Fruit fly (Drosophila melanogaster) whole organism, embryonic: Measurements from ENCODE around the gene yellow-e3.

Experiments used
- ATbp ChIP-seq: fragments of 200-800 bp; sonication (Bioruptor generic); optimal IDR thresholded peaks from 2 replicates; lab custom pipeline; 2017; ENCODE audit warnings: missing biosample characterization, mild to moderate bottlenecking, missing genetic modification characterization, missing genetic modification reagents
- BtbVII ChIP-seq: fragments of 200-800 bp; sonication (Bioruptor generic); optimal IDR thresholded peaks from 3 replicates; lab custom pipeline; 2017; ENCODE audit warnings: missing biosample characterization, mild to moderate bottlenecking, missing genetic modification characterization
- C15 ChIP-seq: fragments of 200-800 bp; sonication (Bioruptor generic); IDR thresholded peaks from 3 replicates; pipeline ENCODE4 v1.3.6; 2022; ENCODE audit warnings: missing biosample characterization, missing genetic modification characterization
- CG10979 ChIP-seq: fragments of 200-800 bp; sonication (Bioruptor generic); optimal IDR thresholded peaks from 2 replicates; lab custom pipeline; 2018; ENCODE audit warnings: missing biosample characterization, mild to moderate bottlenecking, missing genetic modification characterization, moderate library complexity
- CG1233 ChIP-seq: fragments of 200-800 bp; sonication (Bioruptor generic); optimal IDR thresholded peaks from 4 replicates; lab custom pipeline; 2018; ENCODE audit warnings: missing biosample characterization, mild to moderate bottlenecking, missing genetic modification characterization
- CG12391 ChIP-seq: fragments of 200-800 bp; sonication (Bioruptor generic); optimal IDR thresholded peaks from 3 replicates; lab custom pipeline; 2018; ENCODE audit warnings: missing biosample characterization, mild to moderate bottlenecking, missing genetic modification characterization, moderate library complexity
- CG12942 ChIP-seq: fragments of 200-800 bp; sonication (Bioruptor generic); optimal IDR thresholded peaks from 3 replicates; lab custom pipeline; 2016; ENCODE audit warnings: missing biosample characterization, missing genetic modification characterization
- CG13296 ChIP-seq: fragments of 200-800 bp; sonication (Bioruptor generic); optimal IDR thresholded peaks from 3 replicates; lab custom pipeline; 2018; ENCODE audit warnings: missing biosample characterization, mild to moderate bottlenecking, missing genetic modification characterization
- CG30403 ChIP-seq: fragments of 200-800 bp; sonication (Bioruptor generic); optimal IDR thresholded peaks from 3 replicates; lab custom pipeline; 2016; ENCODE audit warnings: missing biosample characterization, missing genetic modification characterization
- CG31441 ChIP-seq: fragments of 200-800 bp; sonication (Bioruptor generic); IDR thresholded peaks from 2 replicates; pipeline ENCODE4 v1.3.6; 2022; ENCODE audit warnings: missing biosample characterization, missing genetic modification characterization
- CG32772 ChIP-seq: fragments of 200-800 bp; sonication (Bioruptor generic); IDR thresholded peaks from 2 replicates; pipeline ENCODE4 v1.3.6; 2022; ENCODE audit warnings: missing biosample characterization, missing genetic modification characterization
- CG34376 ChIP-seq: fragments of 200-800 bp; sonication (Bioruptor generic); optimal IDR thresholded peaks from 2 replicates; lab custom pipeline; 2018; ENCODE audit warnings: missing biosample characterization, mild to moderate bottlenecking, missing genetic modification characterization
- CG3838 ChIP-seq: fragments of 200-800 bp; sonication (Bioruptor generic); optimal IDR thresholded peaks from 3 replicates; lab custom pipeline; 2016; ENCODE audit warnings: missing biosample characterization, missing genetic modification characterization
- CG42726 ChIP-seq: fragments of 200-800 bp; sonication (Bioruptor generic); IDR thresholded peaks from 2 replicates; pipeline ENCODE4 v1.3.6; 2022; ENCODE audit warnings: missing biosample characterization, missing genetic modification characterization; ENCODE audit not compliant: partially characterized antibody
- CG5953 ChIP-seq: fragments of 200-800 bp; sonication (Bioruptor generic); IDR thresholded peaks from 2 replicates; pipeline ENCODE4 v1.3.6; 2022; ENCODE audit warnings: missing biosample characterization, missing genetic modification characterization
- CG6254 ChIP-seq: fragments of 200-800 bp; sonication (Bioruptor generic); optimal IDR thresholded peaks from 3 replicates; lab custom pipeline; 2017; ENCODE audit warnings: mild to moderate bottlenecking, missing biosample characterization, missing genetic modification reagents, missing genetic modification characterization
- CG6765 ChIP-seq: fragments of 200-800 bp; sonication (Bioruptor generic); optimal IDR thresholded peaks from 3 replicates; lab custom pipeline; 2017; ENCODE audit warnings: missing biosample characterization, mild to moderate bottlenecking, missing genetic modification characterization
- CG7786 ChIP-seq: fragments of 200-800 bp; sonication (Bioruptor generic); optimal IDR thresholded peaks from 2 replicates; lab custom pipeline; 2016; ENCODE audit warnings: missing biosample characterization, missing genetic modification characterization
- CG8478 ChIP-seq: fragments of >200 bp; optimal IDR thresholded peaks from 2 replicates; lab custom pipeline; 2018
- Camta ChIP-seq: fragments of 200-800 bp; sonication (Bioruptor generic); optimal IDR thresholded peaks from 2 replicates; lab custom pipeline; 2016; ENCODE audit warnings: missing biosample characterization, missing genetic modification characterization
- Doc3 ChIP-seq: fragments of 200-800 bp; sonication (Bioruptor generic); IDR thresholded peaks from 3 replicates; pipeline ENCODE4 v1.3.6; 2022; ENCODE audit warnings: missing biosample characterization, missing genetic modification characterization; ENCODE audit not compliant: partially characterized antibody
- Ets97D ChIP-seq: fragments of 200-800 bp; sonication (Bioruptor generic); optimal IDR thresholded peaks from 3 replicates; lab custom pipeline; 2016; ENCODE audit warnings: missing biosample characterization, missing genetic modification characterization
- HLH3B ChIP-seq: fragments of 200-800 bp; sonication (Bioruptor generic); IDR thresholded peaks from 2 replicates; pipeline ENCODE4 v1.3.6; 2022; ENCODE audit warnings: missing biosample characterization, missing genetic modification characterization
- Hey ChIP-seq: fragments of 200-800 bp; sonication (Bioruptor generic); optimal IDR thresholded peaks from 3 replicates; lab custom pipeline; 2018; ENCODE audit warnings: missing biosample characterization, mild to moderate bottlenecking, missing genetic modification characterization
- Hmx ChIP-seq: fragments of 200-800 bp; sonication (Bioruptor generic); optimal IDR thresholded peaks from 2 replicates; lab custom pipeline; 2016; ENCODE audit warnings: missing biosample characterization, missing genetic modification characterization
- Nf-YB ChIP-seq: fragments of 200-800 bp; sonication (Bioruptor generic); optimal IDR thresholded peaks from 3 replicates; lab custom pipeline; 2019; ENCODE audit warnings: missing biosample characterization, mild to moderate bottlenecking, missing genetic modification characterization, moderate library complexity
- Trl ChIP-seq, 3 experiments: fragments of >200 bp in 2 of 3; fragments of 200-800 bp in 1 of 3; sonication (Bioruptor generic) in 1 of 3; optimal IDR thresholded peaks; 2 replicates in 1 of 3; 3 replicates in 2 of 3; lab custom pipeline; 2016 to 2017; ENCODE audit warnings: missing biosample characterization in 1 of 3, missing genetic modification characterization in 1 of 3
- Usf ChIP-seq: fragments of 200-800 bp; sonication (Bioruptor generic); optimal IDR thresholded peaks from 2 replicates; lab custom pipeline; 2017; ENCODE audit warnings: missing genotype, missing biosample characterization, missing genetic modification characterization
- YL-1 ChIP-seq: fragments of 200-800 bp; sonication (Bioruptor generic); optimal IDR thresholded peaks from 3 replicates; lab custom pipeline; 2017; ENCODE audit warnings: missing biosample characterization, mild to moderate bottlenecking, missing genetic modification characterization
- ac ChIP-seq: fragments of 200-800 bp; sonication (Bioruptor generic); optimal IDR thresholded peaks from 3 replicates; lab custom pipeline; 2017; ENCODE audit warnings: missing biosample characterization, mild to moderate bottlenecking, missing genetic modification characterization
- al ChIP-seq: fragments of 200-800 bp; sonication (Bioruptor generic); IDR thresholded peaks from 2 replicates; pipeline ENCODE4 v1.3.6; 2022; ENCODE audit warnings: missing biosample characterization, missing genetic modification characterization
- ara ChIP-seq: fragments of 200-800 bp; sonication (Bioruptor generic); IDR thresholded peaks from 2 replicates; pipeline ENCODE4 v1.3.6; 2022; ENCODE audit warnings: missing biosample characterization, missing genetic modification characterization
- cad ChIP-seq: fragments of >200 bp; optimal IDR thresholded peaks from 2 replicates; lab custom pipeline; 2017; ENCODE audit warnings: missing biosample characterization, missing genetic modification characterization
- ci ChIP-seq: fragments of 200-800 bp; sonication (Bioruptor generic); IDR thresholded peaks from 3 replicates; pipeline ENCODE4 v1.3.6; 2022; ENCODE audit warnings: missing biosample characterization, missing genetic modification characterization
- cwo ChIP-seq: fragments of 200-800 bp; sonication (Bioruptor generic); optimal IDR thresholded peaks from 3 replicates; lab custom pipeline; 2017; ENCODE audit warnings: missing biosample characterization, missing genetic modification characterization, mild to moderate bottlenecking, moderate library complexity, missing genetic modification reagents
- dati ChIP-seq: fragments of 200-800 bp; sonication (Bioruptor generic); IDR thresholded peaks from 2 replicates; pipeline ENCODE4 v1.3.6; 2022; ENCODE audit warnings: missing biosample characterization, missing genetic modification characterization
- disco-r ChIP-seq: fragments of 200-800 bp; sonication (Bioruptor generic); optimal IDR thresholded peaks from 2 replicates; lab custom pipeline; 2016; ENCODE audit warnings: missing biosample characterization, missing genetic modification characterization
- ems ChIP-seq: fragments of 200-800 bp; sonication (Bioruptor generic); optimal IDR thresholded peaks from 3 replicates; lab custom pipeline; 2016; ENCODE audit warnings: missing biosample characterization, missing genetic modification characterization
- fru ChIP-seq: fragments of >200 bp; optimal IDR thresholded peaks from 2 replicates; lab custom pipeline; 2017
- gfzf ChIP-seq: fragments of 200-800 bp; sonication (Bioruptor generic); optimal IDR thresholded peaks from 2 replicates; lab custom pipeline; 2016; ENCODE audit warnings: missing biosample characterization, mild to moderate bottlenecking, missing genetic modification characterization, moderate library complexity
- pum ChIP-seq: fragments of 200-800 bp; sonication (Bioruptor generic); optimal IDR thresholded peaks from 2 replicates; lab custom pipeline; 2016; ENCODE audit warnings: missing biosample characterization, missing genetic modification characterization
- run ChIP-seq: fragments of 200-800 bp; sonication (Bioruptor generic); optimal IDR thresholded peaks from 3 replicates; lab custom pipeline; 2018; ENCODE audit warnings: missing biosample characterization, mild to moderate bottlenecking, missing genetic modification characterization
- sc ChIP-seq, 3 experiments: fragments of >200 bp in 2 of 3; fragments of 200-800 bp in 1 of 3; sonication (Bioruptor generic) in 1 of 3; optimal IDR thresholded peaks; 2 replicates in 2 of 3; 3 replicates in 1 of 3; lab custom pipeline; 2017; ENCODE audit warnings: mild to moderate bottlenecking in 1 of 3, missing biosample characterization in 1 of 3, missing genetic modification characterization in 1 of 3, missing genetic modification reagents in 1 of 3
- schlank ChIP-seq: fragments of 200-800 bp; sonication (Bioruptor generic); optimal IDR thresholded peaks from 2 replicates; lab custom pipeline; 2018; ENCODE audit warnings: missing biosample characterization, mild to moderate bottlenecking, missing genetic modification characterization
- sens-2 ChIP-seq: fragments of 200-800 bp; sonication (Bioruptor generic); IDR thresholded peaks from 2 replicates; pipeline ENCODE4 v1.3.6; 2022; ENCODE audit warnings: missing biosample characterization, missing genetic modification characterization
- slbo ChIP-seq: fragments of 200-800 bp; sonication (Bioruptor generic); IDR thresholded peaks from 2 replicates; pipeline ENCODE4 v1.3.6; 2022; ENCODE audit warnings: missing biosample characterization, missing genetic modification characterization
- sr ChIP-seq: fragments of 200-800 bp; sonication (Bioruptor generic); IDR thresholded peaks from 3 replicates; pipeline ENCODE4 v1.3.6; 2022; ENCODE audit warnings: missing biosample characterization, missing genetic modification characterization
- stc ChIP-seq: fragments of 200-800 bp; sonication (Bioruptor generic); IDR thresholded peaks from 2 replicates; pipeline ENCODE4 v1.3.6; 2022; ENCODE audit warnings: missing biosample characterization, missing genetic modification characterization
- stwl ChIP-seq: fragments of 200-800 bp; sonication (Bioruptor generic); optimal IDR thresholded peaks from 3 replicates; lab custom pipeline; 2018; ENCODE audit warnings: missing biosample characterization, mild to moderate bottlenecking, missing genetic modification characterization, moderate library complexity
- tio ChIP-seq: fragments of 200-800 bp; sonication (Bioruptor generic); optimal IDR thresholded peaks from 2 replicates; lab custom pipeline; 2017; ENCODE audit warnings: missing biosample characterization, missing genetic modification characterization, inconsistent platforms
- wek ChIP-seq: fragments of 200-800 bp; sonication (Bioruptor generic); optimal IDR thresholded peaks from 3 replicates; lab custom pipeline; 2018; ENCODE audit warnings: missing biosample characterization, mild to moderate bottlenecking, missing genetic modification characterization, moderate library complexity

Gene yellow-e3

DNA sequence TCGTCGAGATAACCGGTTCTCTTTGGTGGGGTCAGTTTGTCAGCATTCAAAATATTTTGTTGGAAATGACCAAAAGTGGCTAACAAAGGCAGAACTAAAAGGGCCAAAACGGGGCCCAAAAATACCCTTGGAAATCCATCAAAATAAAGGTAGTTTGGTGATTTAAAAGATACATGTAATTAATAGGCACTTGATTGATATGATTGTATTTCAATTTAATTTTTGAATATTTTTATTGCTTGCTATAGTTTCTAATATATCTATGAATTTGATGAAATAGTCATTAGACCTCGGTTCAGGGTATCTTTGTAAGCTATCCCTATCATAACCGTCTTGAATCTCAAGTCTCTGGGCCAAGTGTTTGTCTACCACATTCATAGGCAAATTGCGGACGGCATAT, 49.3 kb upstream of the yellow-e3 start (continued):
- TF ChIP-seq dati (GFP tag; lab: Robert Waterston, UW), result no peak
- TF ChIP-seq YL-1 (GFP tag; lab: Kevin White, UChicago), result no peak
- TF ChIP-seq CG32772 (GFP tag; lab: Robert Waterston, UW), result peak; percentile 63
- TF ChIP-seq CG7786, result peak; percentile 62
- peak; percentile 22 for TF ChIP-seq CG12942
- TF ChIP-seq stc, result peak; percentile 73
- TF ChIP-seq disco-r (GFP tag; lab: Kevin White, UChicago), result no peak
- TF ChIP-seq cad, result no peak
- TF ChIP-seq HLH3B, result peak; percentile 75
- TF ChIP-seq Camta (GFP tag; lab: Kevin White, UChicago), result peak; percentile 52
- TF ChIP-seq CG5953 (GFP tag; lab: Robert Waterston, UW), result no peak
- no peak for TF ChIP-seq CG8478
- TF ChIP-seq CG6765 (GFP tag; lab: Kevin White, UChicago), result peak; percentile 45
- TF ChIP-seq CG13296, result peak; percentile 49
- TF ChIP-seq Trl (optimal IDR thresholded peaks at IDR 0.05; lab: Kevin White, UChicago), result no peak
- TF ChIP-seq Trl (GFP tag; optimal IDR thresholded peaks at IDR 0.05; lab: Kevin White, UChicago), result peak; percentile 64
- TF ChIP-seq slbo, result peak; percentile 85
- TF ChIP-seq sens-2 (GFP tag; lab: Robert Waterston, UW), result no peak
- peak; percentile 30 for TF ChIP-seq tio (GFP tag; lab: Kevin White, UChicago)
- TF ChIP-seq cwo (GFP tag; lab: Kevin White, UChicago), result peak; percentile 67
- no peak for TF ChIP-seq ara
- TF ChIP-seq Usf, result peak; percentile 44
- no peak for TF ChIP-seq CG12391 (tag; lab: Kevin White, UChicago)
- peak; percentile 58; the same call in 1 of the 3 replicates for TF ChIP-seq C15 (GFP tag; lab: Robert Waterston, UW)
- TF ChIP-seq ci (GFP tag; lab: Robert Waterston, UW), result peak; percentile 57; the same call in 1 of the 3 replicates
- no peak for TF ChIP-seq wek (GFP tag; lab: Kevin White, UChicago)
- TF ChIP-seq pum (GFP tag; lab: Kevin White, UChicago), result peak; percentile 33
- TF ChIP-seq Doc3, result no peak
- no peak for TF ChIP-seq sc (optimal IDR thresholded peaks at IDR 0.05; lab: Kevin White, UChicago)
- TF ChIP-seq sc (GFP tag; optimal IDR thresholded peaks at IDR 0.05; lab: Kevin White, UChicago), result no peak
- peak; percentile 12 for TF ChIP-seq ems (GFP tag; lab: Kevin White, UChicago)
- no peak for TF ChIP-seq Nf-YB (GFP tag; lab: Kevin White, UChicago)
- TF ChIP-seq CG6254 (GFP tag; lab: Kevin White, UChicago), result peak; percentile 47
- peak; percentile 56 for TF ChIP-seq CG1233 (GFP tag; lab: Kevin White, UChicago)
- peak; percentile 78; the same call in 1 of the 2 replicates for TF ChIP-seq CG31441 (GFP tag; lab: Robert Waterston, UW)
- peak; percentile 35 for TF ChIP-seq schlank (tag; lab: Kevin White, UChicago)
- TF ChIP-seq CG34376 (GFP tag; lab: Kevin White, UChicago), result no peak
- no peak for TF ChIP-seq Hey (tag; lab: Kevin White, UChicago)
- TF ChIP-seq CG3838 (GFP tag; lab: Kevin White, UChicago), result no peak
- TF ChIP-seq CG10979 (tag; lab: Kevin White, UChicago), result peak; percentile 79
- TF ChIP-seq Hmx (GFP tag; lab: Kevin White, UChicago), result peak; percentile 50
- TF ChIP-seq stwl (tag; lab: Kevin White, UChicago), result no peak
- no peak for TF ChIP-seq gfzf (GFP tag; lab: Kevin White, UChicago)
- no peak for TF ChIP-seq sr
- peak; percentile 78 for TF ChIP-seq CG30403
- TF ChIP-seq fru (lab: Kevin White, UChicago), result no peak
- peak; percentile 2 for TF ChIP-seq run (tag; lab: Kevin White, UChicago)
- peak; percentile 47 for TF ChIP-seq ATbp (GFP tag; lab: Kevin White, UChicago)
- no peak for TF ChIP-seq CG42726 (GFP tag; lab: Robert Waterston, UW)
- TF ChIP-seq al (GFP tag; lab: Robert Waterston, UW), result peak; percentile 80
- no peak for TF ChIP-seq Ets97D (GFP tag; lab: Kevin White, UChicago)
- peak; percentile 66 for TF ChIP-seq BtbVII
- no peak for TF ChIP-seq ac (GFP tag; lab: Kevin White, UChicago)
